Worm (Caenorhabditis elegans) whole organism, young adult: Measurements from ENCODE around the gene srsx-11.

Experiments
- F37B4.10 ChIP-seq: fragments of 200-800 bp; sonication (Bioruptor generic); IDR thresholded peaks from 2 replicates; pipeline ENCODE4 v1.3.6; 2022; ENCODE audit warnings: missing genetic modification characterization, missing compliant biosample characterization
- F39B2.1 ChIP-seq: fragments of 200-800 bp; sonication (Bioruptor generic); IDR thresholded peaks from 2 replicates; pipeline ENCODE4 v1.3.6; 2022; ENCODE audit warnings: missing genetic modification reagents, missing genetic modification characterization, missing compliant biosample characterization
- Y95B8A.8 ChIP-seq: fragments of 200-800 bp; sonication (Bioruptor generic); IDR thresholded peaks from 2 replicates; pipeline ENCODE4 v1.3.6; 2022; ENCODE audit warnings: missing genetic modification reagents, missing genetic modification characterization, missing compliant biosample characterization
- ama-1 ChIP-seq, 3 experiments: fragments of 150-350 bp in 1 of 3; sonication (generic microtip) in 2 of 3; optimal IDR thresholded peaks; 2 replicates each; lab custom pipeline; 2014 to 2018; ENCODE audit warnings: missing biosample characterization in 2 of 3, missing genetic modification characterization in 2 of 3, missing genetic modification reagents in 2 of 3
- ceh-40 ChIP-seq: fragments of 200-800 bp; sonication (Bioruptor generic); IDR thresholded peaks from 2 replicates; pipeline ENCODE4 v1.3.6; 2022; ENCODE audit warnings: missing genetic modification characterization, missing compliant biosample characterization
- unc-62 ChIP-seq: fragments of 150-350 bp; optimal IDR thresholded peaks from 2 replicates; lab custom pipeline; 2014; ENCODE audit warnings: missing biosample characterization, missing genetic modification reagents, missing genetic modification characterization

DNA sequence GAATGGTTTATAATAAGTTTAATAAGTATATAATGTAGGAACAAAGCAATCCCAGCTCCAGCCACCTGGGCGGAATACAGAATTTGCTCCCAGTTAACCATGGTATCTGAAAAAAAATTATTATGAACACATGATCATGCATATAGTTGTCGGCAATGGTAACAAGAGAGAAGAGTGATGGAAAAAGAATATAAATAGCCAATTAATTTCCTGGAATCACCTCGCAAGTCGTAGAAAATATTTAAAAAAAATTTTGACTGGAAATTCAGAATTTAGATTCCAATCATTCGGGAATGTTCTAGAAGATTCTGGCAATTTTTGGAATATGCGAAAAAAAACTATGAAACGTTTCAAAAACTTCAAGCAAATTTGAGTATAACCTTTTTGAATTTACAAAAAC is 34.7 kb downstream of the srsx-11 start, which contains the start of gene str-211:
- TF ChIP-seq ama-1 (optimal IDR thresholded peaks at IDR 0.05; lab: Kevin White, UChicago) (no peak), ama-1 (GFP tag; optimal IDR thresholded peaks at IDR 0.05; lab: Kevin White, UChicago) (no peak), ceh-40 (GFP tag; lab: Robert Waterston, UW) (no peak), F37B4.10 (GFP tag; lab: Robert Waterston, UW) (no peak), F39B2.1 (GFP tag; lab: Robert Waterston, UW) (no peak), Y95B8A.8 (GFP tag; lab: Robert Waterston, UW) (no peak), unc-62 (GFP tag; lab: Kevin White, UChicago) (no peak)
